Worm (Caenorhabditis elegans) whole organism, early embryonic: ENCODE measurements around the gene F47G3.4.

ENCODE experiments used
- B0310.2 ChIP-seq: sonication (generic microtip); optimal IDR thresholded peaks from 2 replicates; lab custom pipeline; 2016; ENCODE audit warnings: mild to moderate bottlenecking, missing genetic modification characterization, missing compliant biosample characterization
- F13C5.2 ChIP-seq: sonication (generic microtip); optimal IDR thresholded peaks from 2 replicates; lab custom pipeline; 2017; ENCODE audit warnings: mild to moderate bottlenecking, missing genetic modification characterization, inconsistent platforms, missing compliant biosample characterization
- aly-1 ChIP-seq: sonication (generic microtip); optimal IDR thresholded peaks from 2 replicates; lab custom pipeline; 2016; ENCODE audit warnings: missing genetic modification characterization, missing compliant biosample characterization
- ama-1 ChIP-seq: fragments of 150-350 bp; optimal IDR thresholded peaks from 2 replicates; lab custom pipeline; 2014
- ceh-13 ChIP-seq: fragments of 200-800 bp; sonication (Bioruptor generic); optimal IDR thresholded peaks from 2 replicates; lab custom pipeline; 2018; ENCODE audit warnings: mild to moderate bottlenecking, missing genetic modification characterization, missing compliant biosample characterization
- ceh-36 ChIP-seq: sonication (generic microtip); optimal IDR thresholded peaks from 2 replicates; lab custom pipeline; 2016; ENCODE audit warnings: missing genetic modification characterization, inconsistent platforms, missing compliant biosample characterization
- ets-7 ChIP-seq: sonication (generic microtip); optimal IDR thresholded peaks from 2 replicates; lab custom pipeline; 2016; ENCODE audit warnings: missing genotype, missing genetic modification characterization, missing compliant biosample characterization
- flt-1 ChIP-seq: fragments of 200-800 bp; sonication (Bioruptor generic); IDR thresholded peaks from 2 replicates; pipeline ENCODE4 v1.3.6; 2022; ENCODE audit warnings: missing genetic modification characterization, missing compliant biosample characterization
- hmbx-1 ChIP-seq: sonication (generic microtip); optimal IDR thresholded peaks from 2 replicates; lab custom pipeline; 2016; ENCODE audit warnings: mild to moderate bottlenecking, missing genetic modification characterization, missing compliant biosample characterization
- hmg-4 ChIP-seq: fragments of 200-800 bp; sonication (Bioruptor generic); optimal IDR thresholded peaks from 2 replicates; lab custom pipeline; 2018; ENCODE audit warnings: mild to moderate bottlenecking, missing genetic modification characterization, missing compliant biosample characterization
- hnd-1 ChIP-seq: sonication (generic microtip); optimal IDR thresholded peaks from 2 replicates; lab custom pipeline; 2016; ENCODE audit warnings: missing genetic modification characterization, missing compliant biosample characterization
- pes-1 ChIP-seq: fragments of 200-800 bp; sonication (Bioruptor generic); IDR thresholded peaks from 2 replicates; pipeline ENCODE4 v1.3.6; 2022; ENCODE audit warnings: missing genetic modification reagents, missing genetic modification characterization, missing compliant biosample characterization
- scrt-1 ChIP-seq: fragments of 200-800 bp; sonication (Bioruptor generic); IDR thresholded peaks from 2 replicates; pipeline ENCODE4 v1.3.6; 2022; ENCODE audit warnings: missing genetic modification characterization, missing compliant biosample characterization
- sea-1 ChIP-seq: fragments of 200-800 bp; sonication (Bioruptor generic); conservative IDR thresholded peaks from 2 replicates; pipeline ENCODE4 v1.3.6; 2022; ENCODE audit warnings: missing genetic modification characterization, missing compliant biosample characterization
- tbx-11 ChIP-seq: fragments of 200-800 bp; sonication (Bioruptor generic); IDR thresholded peaks from 2 replicates; pipeline ENCODE4 v1.3.6; 2022; ENCODE audit warnings: missing genetic modification characterization, missing compliant biosample characterization
- tbx-37 ChIP-seq: fragments of 200-800 bp; sonication (Bioruptor generic); conservative IDR thresholded peaks from 2 replicates; pipeline ENCODE4 v1.3.6; 2022; ENCODE audit warnings: missing genetic modification reagents, missing genetic modification characterization, missing compliant biosample characterization
- tra-4 ChIP-seq: sonication (generic microtip); optimal IDR thresholded peaks from 2 replicates; lab custom pipeline; 2017; ENCODE audit warnings: missing genetic modification characterization, missing compliant biosample characterization

Gene F47G3.4

DNA sequence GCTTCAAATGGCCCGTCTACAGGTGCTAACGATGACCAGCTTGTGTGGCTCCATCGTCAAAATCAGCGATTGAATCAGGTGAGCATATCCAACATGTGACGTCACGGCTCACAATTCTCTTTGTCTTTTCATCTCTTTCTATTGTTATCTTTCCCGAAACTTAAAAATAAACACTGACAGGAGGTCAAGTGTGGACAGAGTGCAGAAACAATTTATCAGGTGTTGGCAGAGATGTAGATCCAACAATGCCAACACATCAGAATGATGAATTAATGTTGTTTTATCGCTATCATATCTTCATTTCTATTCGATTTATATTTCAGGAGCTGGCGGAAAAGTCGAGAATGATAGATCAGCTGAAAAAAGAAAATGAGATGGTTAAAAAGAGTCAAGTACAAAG, 33.4 kb upstream of the F47G3.4 start:
- TF ChIP-seq hmg-4 (GFP tag; lab: Kevin White, UChicago): no peak

DNA sequence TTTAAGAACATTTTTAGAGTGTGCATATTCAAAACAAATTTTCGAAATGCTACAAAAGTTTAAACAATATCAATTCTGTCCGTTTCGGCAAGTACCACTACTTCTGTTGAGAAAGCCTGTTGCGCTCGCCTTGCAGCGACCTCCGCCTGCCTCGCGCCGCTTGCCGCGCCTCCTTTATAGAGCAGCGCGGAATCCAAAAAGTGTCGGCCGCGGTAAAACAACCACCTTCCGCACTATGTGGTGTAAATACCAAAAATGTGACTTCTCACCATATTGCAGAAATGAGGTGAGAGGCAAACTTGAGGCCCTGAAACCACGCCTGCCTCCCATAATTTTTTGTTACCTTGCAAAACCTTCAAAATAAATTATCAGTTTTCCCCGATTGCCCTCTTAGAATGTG, 28.5 kb upstream of the F47G3.4 start:
- no peak for TF ChIP-seq sea-1 (GFP tag; lab: Robert Waterston, UW)

DNA sequence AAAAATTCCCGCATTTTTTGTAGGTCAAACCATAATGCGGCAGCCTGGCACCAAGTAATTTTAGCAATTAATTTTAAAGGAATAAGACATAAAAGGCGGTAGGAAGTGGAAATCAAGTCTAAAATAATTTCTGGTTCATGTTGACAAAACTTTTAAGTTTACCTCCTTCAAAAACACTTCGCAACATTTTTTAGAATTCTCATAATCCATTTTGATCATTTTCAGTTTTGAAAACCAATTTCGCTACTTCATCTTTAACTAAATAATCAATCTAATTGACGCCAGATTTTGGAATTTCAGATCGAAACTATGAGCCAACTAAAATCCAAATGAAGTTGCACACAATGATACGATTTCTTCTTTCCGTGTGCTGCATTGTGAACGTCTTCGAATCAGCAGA, 21.6 kb upstream of the F47G3.4 start, which contains the start of gene lgc-40:
TSS of gene lgc-40 (plus strand) at position 301 of the 400 bp plus-strand sequence.
- no peak for TF ChIP-seq ama-1 (lab: Kevin White, UChicago)
- TF ChIP-seq ceh-13 (GFP tag; lab: Kevin White, UChicago): no peak
- no peak for TF ChIP-seq flt-1 (GFP tag; lab: Robert Waterston, UW)
- no peak for TF ChIP-seq ceh-36 (tag; lab: Kevin White, UChicago)
- TF ChIP-seq hmbx-1: no peak
- TF ChIP-seq ets-7: no peak
- TF ChIP-seq tbx-37 (GFP tag; lab: Robert Waterston, UW): no peak
- TF ChIP-seq hmg-4 (GFP tag; lab: Kevin White, UChicago): no peak
- no peak for TF ChIP-seq aly-1 (tag; lab: Kevin White, UChicago)

ce11 chrX:2362872-2363271, 18.5 kb upstream of the F47G3.4 start:
- no peak for TF ChIP-seq B0310.2
- TF ChIP-seq aly-1 (tag; lab: Kevin White, UChicago): no peak
- TF ChIP-seq pes-1 (GFP tag; lab: Robert Waterston, UW): no peak
- TF ChIP-seq ama-1 (lab: Kevin White, UChicago): no peak
- no peak for TF ChIP-seq sea-1 (GFP tag; lab: Robert Waterston, UW)
- TF ChIP-seq ets-7: no peak

DNA sequence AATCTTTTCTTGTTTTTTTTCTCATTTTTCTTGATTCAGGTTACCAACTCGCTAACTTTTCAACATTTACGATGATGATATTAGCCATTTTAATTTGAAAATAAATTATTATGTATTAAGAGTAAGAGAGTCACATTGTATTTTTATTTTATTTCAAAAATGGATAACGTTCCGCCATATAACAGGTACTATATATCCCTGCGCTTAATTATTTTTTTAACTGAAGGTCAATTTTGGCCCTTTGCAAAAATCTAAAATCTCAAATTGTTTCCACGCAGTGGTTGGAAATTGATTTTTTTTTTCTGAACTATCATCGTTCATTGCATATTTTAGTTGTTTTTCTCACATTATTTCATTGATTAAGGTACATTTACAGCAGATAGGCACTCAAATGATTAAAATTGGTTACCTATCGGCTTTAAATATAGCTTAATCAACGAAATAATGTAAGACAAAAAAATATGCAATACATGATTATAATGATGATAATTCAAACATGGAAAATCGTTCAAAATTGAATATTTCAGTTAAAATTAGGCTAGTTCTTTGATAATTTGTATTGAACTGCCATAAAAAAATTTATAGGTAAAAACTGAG, 16.6 kb upstream of the F47G3.4 start:
- TF ChIP-seq scrt-1 (GFP tag; lab: Robert Waterston, UW) (no peak), aly-1 (tag; lab: Kevin White, UChicago) (no peak), B0310.2 (no peak), ets-7 (no peak)

ce11 chrX:2365890-2366289, 15.5 kb upstream of the F47G3.4 start, which contains the start of gene T24D8.6:
TSS of gene T24D8.6 (minus strand) at chrX:2365990.
- no peak for TF ChIP-seq ets-7
- TF ChIP-seq ceh-36 (tag; lab: Kevin White, UChicago): no peak
- TF ChIP-seq tbx-11 (GFP tag; lab: Robert Waterston, UW): no peak
- no peak for TF ChIP-seq hmg-4 (GFP tag; lab: Kevin White, UChicago)
- TF ChIP-seq B0310.2: no peak
- no peak for TF ChIP-seq ama-1 (lab: Kevin White, UChicago)
- no peak for TF ChIP-seq scrt-1 (GFP tag; lab: Robert Waterston, UW)
- no peak for TF ChIP-seq pes-1 (GFP tag; lab: Robert Waterston, UW)
- no peak for TF ChIP-seq flt-1 (GFP tag; lab: Robert Waterston, UW)
- TF ChIP-seq hnd-1 (tag; lab: Kevin White, UChicago): no peak
- TF ChIP-seq hmbx-1: no peak
- no peak for TF ChIP-seq sea-1 (GFP tag; lab: Robert Waterston, UW)
- TF ChIP-seq tra-4: no peak
- no peak for TF ChIP-seq F13C5.2
- TF ChIP-seq aly-1 (tag; lab: Kevin White, UChicago): no peak
- TF ChIP-seq tbx-37 (GFP tag; lab: Robert Waterston, UW): no peak
- no peak for TF ChIP-seq ceh-13 (GFP tag; lab: Kevin White, UChicago)

DNA sequence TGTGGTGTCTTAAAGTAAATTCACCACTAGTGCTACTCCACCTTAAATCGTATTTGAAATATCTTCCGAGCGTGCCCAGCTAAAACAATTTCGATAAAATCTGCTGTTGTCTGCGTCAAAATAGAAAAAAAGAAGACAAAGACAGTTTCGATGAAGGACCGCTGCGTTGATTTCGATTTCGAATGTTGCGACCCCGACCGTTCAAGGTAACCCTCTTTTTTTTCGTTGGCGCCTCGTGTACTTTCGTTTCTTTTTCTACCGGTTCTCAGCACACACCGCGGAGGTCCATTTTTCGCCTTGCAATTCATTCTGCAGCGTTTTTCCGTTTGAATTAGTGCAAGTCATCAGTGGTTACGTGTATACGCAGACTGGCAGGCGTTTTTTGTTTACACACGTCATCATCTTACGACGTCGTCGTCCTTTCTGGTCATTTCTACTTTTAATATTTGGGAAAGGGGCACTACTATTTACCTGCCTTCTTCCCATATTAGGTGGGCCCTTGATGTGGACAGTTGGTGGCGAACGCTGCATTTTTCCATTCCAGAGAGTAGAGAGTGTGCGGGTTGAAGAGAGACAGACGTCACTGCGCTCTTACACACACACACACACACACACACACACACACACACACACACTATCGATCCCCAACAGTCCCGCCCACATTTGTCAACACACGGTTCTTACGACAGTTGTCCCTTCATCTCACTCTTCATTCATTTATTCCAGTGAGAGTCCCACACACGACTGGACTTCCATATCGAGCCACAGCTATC, 13.2 kb upstream of the F47G3.4 start:
- peak; percentile 2 for TF ChIP-seq tra-4
- TF ChIP-seq pes-1 (GFP tag; lab: Robert Waterston, UW): 0 out of 2 replicates have a peak, but pooled peaks have one; percentile 9
- peak; percentile 20; the same call in 1 of the 2 replicates for TF ChIP-seq scrt-1 (GFP tag; lab: Robert Waterston, UW)
- TF ChIP-seq ets-7: no peak

DNA sequence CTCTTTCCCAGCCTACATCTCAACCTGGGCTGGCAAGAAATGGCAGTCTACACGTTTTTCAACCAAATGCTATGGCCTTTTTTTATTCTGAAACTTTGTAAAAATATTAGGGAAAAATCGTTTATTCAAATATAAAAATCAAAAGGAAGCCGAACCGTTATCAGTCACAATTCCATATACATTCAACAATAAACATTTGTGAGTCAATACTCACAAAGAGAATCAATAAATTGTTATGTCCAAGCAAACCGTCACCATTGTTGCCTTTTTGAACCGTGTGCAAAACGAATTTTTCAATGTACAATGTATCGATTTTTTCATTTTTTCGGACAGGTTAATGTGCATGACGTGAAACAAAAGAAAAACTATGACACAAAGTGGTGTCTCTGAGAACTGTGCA, 12.3 kb upstream of the F47G3.4 start:
- TF ChIP-seq ets-7 (no peak), ceh-36 (tag; lab: Kevin White, UChicago) (no peak), B0310.2 (no peak), ama-1 (lab: Kevin White, UChicago) (no peak), hmbx-1 (no peak)

ce11 chrX:2370655-2371054, 10.7 kb upstream of the F47G3.4 start:
- TF ChIP-seq ama-1 (lab: Kevin White, UChicago) (no peak), ceh-36 (tag; lab: Kevin White, UChicago) (no peak), tbx-37 (GFP tag; lab: Robert Waterston, UW) (no peak), flt-1 (GFP tag; lab: Robert Waterston, UW) (no peak), scrt-1 (GFP tag; lab: Robert Waterston, UW) (no peak), hnd-1 (tag; lab: Kevin White, UChicago) (no peak), ceh-13 (GFP tag; lab: Kevin White, UChicago) (no peak), ets-7 (no peak), aly-1 (tag; lab: Kevin White, UChicago) (no peak), B0310.2 (no peak), pes-1 (GFP tag; lab: Robert Waterston, UW) (no peak), hmg-4 (GFP tag; lab: Kevin White, UChicago) (no peak), tra-4 (no peak), hmbx-1 (no peak), sea-1 (GFP tag; lab: Robert Waterston, UW) (no peak), F13C5.2 (no peak)
